Worm (Caenorhabditis elegans) whole organism, mixed stage, embryonic: ENCODE results near the gene ins-9.

Experiments
- blmp-1 ChIP-seq: fragments of 150-350 bp; optimal IDR thresholded peaks from 2 replicates; lab custom pipeline; 2014; ENCODE audit warnings: missing biosample characterization, missing genetic modification characterization
- cnd-1 ChIP-seq: fragments of 200-800 bp; sonication (Bioruptor generic); optimal IDR thresholded peaks from 2 replicates; lab custom pipeline; 2018; ENCODE audit warnings: mild to moderate bottlenecking, missing genetic modification characterization, missing compliant biosample characterization
- elt-3 ChIP-seq: fragments of 150-350 bp; optimal IDR thresholded peaks from 2 replicates; lab custom pipeline; 2014; ENCODE audit warnings: missing biosample characterization, missing genetic modification characterization
- nhr-237 ChIP-seq: fragments of 150-350 bp; optimal IDR thresholded peaks from 2 replicates; lab custom pipeline; 2014; ENCODE audit warnings: missing biosample characterization, missing genetic modification characterization
- nhr-28 ChIP-seq: fragments of 150-350 bp; optimal IDR thresholded peaks from 2 replicates; lab custom pipeline; 2014; ENCODE audit warnings: missing biosample characterization, missing genetic modification characterization
- nhr-76 ChIP-seq: sonication (generic microtip); optimal IDR thresholded peaks from 2 replicates; lab custom pipeline; 2017; ENCODE audit warnings: missing biosample characterization, missing genetic modification characterization
- pha-4 ChIP-seq: fragments of 150-350 bp; optimal IDR thresholded peaks from 2 replicates; lab custom pipeline; 2018; ENCODE audit warnings: missing biosample characterization, missing genetic modification reagents, missing genetic modification characterization
- snpc-4 ChIP-seq: fragments of 150-350 bp; optimal IDR thresholded peaks from 2 replicates; lab custom pipeline; 2014; ENCODE audit warnings: missing biosample characterization, missing genetic modification characterization
- unc-62 ChIP-seq: fragments of 150-350 bp; optimal IDR thresholded peaks from 2 replicates; lab custom pipeline; 2014; ENCODE audit warnings: missing biosample characterization, missing genetic modification reagents, missing genetic modification characterization

DNA sequence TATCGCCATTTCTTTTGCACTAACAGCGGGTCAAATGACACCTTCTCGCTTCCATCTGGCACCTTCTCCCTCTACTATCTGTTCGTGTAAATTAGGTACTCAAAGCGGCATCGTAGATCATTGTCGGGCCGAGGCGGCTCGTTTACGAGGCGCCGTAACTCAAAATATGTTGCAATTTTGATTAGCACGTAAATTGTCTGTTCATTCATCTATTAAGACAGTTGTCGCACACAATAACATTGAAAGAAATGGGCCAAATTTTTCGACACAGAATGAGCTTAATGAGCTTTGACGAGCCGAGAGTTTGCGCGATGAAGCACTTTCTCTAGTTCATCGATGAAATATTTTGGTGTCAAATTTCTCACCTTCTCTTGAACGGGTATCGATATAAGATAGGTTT, 36.5 kb upstream of the ins-9 start:
- no peak for TF ChIP-seq elt-3 (tag; lab: Kevin White, UChicago)
- no peak for TF ChIP-seq snpc-4 (tag; lab: Kevin White, UChicago)
- TF ChIP-seq cnd-1 (tag; lab: Kevin White, UChicago): no peak
- TF ChIP-seq nhr-76 (tag; lab: Kevin White, UChicago): no peak
- no peak for TF ChIP-seq nhr-28
- no peak for TF ChIP-seq unc-62
- TF ChIP-seq nhr-237: no peak
- no peak for TF ChIP-seq pha-4 (tag; lab: Kevin White, UChicago)
- TF ChIP-seq blmp-1 (tag; lab: Kevin White, UChicago): no peak
